Fruit fly (Drosophila melanogaster): ENCODE measurements around the gene CG33160.

- no peak for TF ChIP-seq Ets98B (GFP tag; IDR thresholded peaks at IDR 0.05)
- no peak for TF ChIP-seq CG32121 (GFP tag; IDR thresholded peaks at IDR 0.05)
Measured at dm6 chr3L:3186364-3186763, 19.8 kb downstream of the CG33160 start, which contains the start of gene CG32284.
